Worm (Caenorhabditis elegans) whole organism, midembryonic: ENCODE data around the gene lury-1.

ENCODE experiments used
- T22C8.4 ChIP-seq: fragments of 200-800 bp; sonication (Bioruptor generic); IDR thresholded peaks from 2 replicates; pipeline ENCODE4 v1.3.6; 2022; ENCODE audit warnings: missing genetic modification characterization, missing compliant biosample characterization
- flt-1 ChIP-seq: fragments of 200-800 bp; sonication (Bioruptor generic); IDR thresholded peaks from 2 replicates; pipeline ENCODE4 v1.3.6; 2022; ENCODE audit warnings: missing genetic modification characterization, missing compliant biosample characterization

- TF ChIP-seq flt-1, result no peak
- no peak for TF ChIP-seq T22C8.4
These were observed 9.8 kb downstream of the lury-1 start for ce11 chrIII:12195991-12196390.
